Worm (Caenorhabditis elegans) whole organism, early embryonic: ENCODE measurements around the gene abu-6.

Source experiments
- B0310.2 ChIP-seq: sonication (generic microtip); optimal IDR thresholded peaks from 2 replicates; lab custom pipeline; 2016; ENCODE audit warnings: mild to moderate bottlenecking, missing genetic modification characterization, missing compliant biosample characterization
- F13C5.2 ChIP-seq: sonication (generic microtip); optimal IDR thresholded peaks from 2 replicates; lab custom pipeline; 2017; ENCODE audit warnings: mild to moderate bottlenecking, missing genetic modification characterization, inconsistent platforms, missing compliant biosample characterization
- aly-1 ChIP-seq: sonication (generic microtip); optimal IDR thresholded peaks from 2 replicates; lab custom pipeline; 2016; ENCODE audit warnings: missing genetic modification characterization, missing compliant biosample characterization
- ama-1 ChIP-seq: fragments of 150-350 bp; optimal IDR thresholded peaks from 2 replicates; lab custom pipeline; 2014
- ceh-13 ChIP-seq: fragments of 200-800 bp; sonication (Bioruptor generic); optimal IDR thresholded peaks from 2 replicates; lab custom pipeline; 2018; ENCODE audit warnings: mild to moderate bottlenecking, missing genetic modification characterization, missing compliant biosample characterization
- ceh-36 ChIP-seq: sonication (generic microtip); optimal IDR thresholded peaks from 2 replicates; lab custom pipeline; 2016; ENCODE audit warnings: missing genetic modification characterization, inconsistent platforms, missing compliant biosample characterization
- ets-7 ChIP-seq: sonication (generic microtip); optimal IDR thresholded peaks from 2 replicates; lab custom pipeline; 2016; ENCODE audit warnings: missing genotype, missing genetic modification characterization, missing compliant biosample characterization
- flt-1 ChIP-seq: fragments of 200-800 bp; sonication (Bioruptor generic); IDR thresholded peaks from 2 replicates; pipeline ENCODE4 v1.3.6; 2022; ENCODE audit warnings: missing genetic modification characterization, missing compliant biosample characterization
- hmbx-1 ChIP-seq: sonication (generic microtip); optimal IDR thresholded peaks from 2 replicates; lab custom pipeline; 2016; ENCODE audit warnings: mild to moderate bottlenecking, missing genetic modification characterization, missing compliant biosample characterization
- hmg-4 ChIP-seq: fragments of 200-800 bp; sonication (Bioruptor generic); optimal IDR thresholded peaks from 2 replicates; lab custom pipeline; 2018; ENCODE audit warnings: mild to moderate bottlenecking, missing genetic modification characterization, missing compliant biosample characterization
- hnd-1 ChIP-seq: sonication (generic microtip); optimal IDR thresholded peaks from 2 replicates; lab custom pipeline; 2016; ENCODE audit warnings: missing genetic modification characterization, missing compliant biosample characterization
- pes-1 ChIP-seq: fragments of 200-800 bp; sonication (Bioruptor generic); IDR thresholded peaks from 2 replicates; pipeline ENCODE4 v1.3.6; 2022; ENCODE audit warnings: missing genetic modification reagents, missing genetic modification characterization, missing compliant biosample characterization
- scrt-1 ChIP-seq: fragments of 200-800 bp; sonication (Bioruptor generic); IDR thresholded peaks from 2 replicates; pipeline ENCODE4 v1.3.6; 2022; ENCODE audit warnings: missing genetic modification characterization, missing compliant biosample characterization
- sea-1 ChIP-seq: fragments of 200-800 bp; sonication (Bioruptor generic); conservative IDR thresholded peaks from 2 replicates; pipeline ENCODE4 v1.3.6; 2022; ENCODE audit warnings: missing genetic modification characterization, missing compliant biosample characterization
- tbx-11 ChIP-seq: fragments of 200-800 bp; sonication (Bioruptor generic); IDR thresholded peaks from 2 replicates; pipeline ENCODE4 v1.3.6; 2022; ENCODE audit warnings: missing genetic modification characterization, missing compliant biosample characterization
- tbx-37 ChIP-seq: fragments of 200-800 bp; sonication (Bioruptor generic); conservative IDR thresholded peaks from 2 replicates; pipeline ENCODE4 v1.3.6; 2022; ENCODE audit warnings: missing genetic modification reagents, missing genetic modification characterization, missing compliant biosample characterization
- tra-4 ChIP-seq: sonication (generic microtip); optimal IDR thresholded peaks from 2 replicates; lab custom pipeline; 2017; ENCODE audit warnings: missing genetic modification characterization, missing compliant biosample characterization

abu-6 gene

ce11 chrV:5192501-5192900, 30.8 kb upstream of the abu-6 start, which contains the start of gene C03A7.13:
TSS of gene C03A7.13 (minus strand) at chrV:5192543.
- TF ChIP-seq aly-1, result no peak
- no peak for TF ChIP-seq B0310.2
- no peak for TF ChIP-seq sea-1
- TF ChIP-seq tbx-11 (GFP tag; lab: Robert Waterston, UW), result no peak
- TF ChIP-seq hmg-4, result no peak
- no peak for TF ChIP-seq F13C5.2 (tag; lab: Kevin White, UChicago)
- no peak for TF ChIP-seq tbx-37
- no peak for TF ChIP-seq pes-1 (GFP tag; lab: Robert Waterston, UW)
- TF ChIP-seq scrt-1 (GFP tag; lab: Robert Waterston, UW), result no peak
- no peak for TF ChIP-seq ama-1 (lab: Kevin White, UChicago)
- no peak for TF ChIP-seq ceh-36 (tag; lab: Kevin White, UChicago)
- no peak for TF ChIP-seq ceh-13

DNA sequence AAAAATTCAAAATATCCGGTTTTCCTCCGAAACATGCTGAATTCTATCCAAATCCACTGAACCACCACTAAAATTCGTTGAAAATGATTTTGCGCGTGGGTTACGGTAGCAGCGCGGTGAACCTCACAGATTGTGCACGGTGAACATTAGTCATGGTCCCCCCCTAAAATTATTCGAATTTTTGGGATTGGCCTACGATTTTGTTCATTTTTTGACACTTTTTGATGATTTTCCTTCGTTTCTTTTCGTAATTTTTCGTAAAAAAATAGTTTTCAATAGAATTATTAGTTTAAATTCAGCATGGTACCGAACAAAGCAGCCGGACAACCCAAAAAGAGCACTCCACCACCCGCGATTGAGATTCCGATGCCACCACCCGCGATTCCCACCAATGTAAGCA, 19.9 kb upstream of the abu-6 start, which contains the start of gene C03A7.2:
TSS of gene C03A7.2 (plus strand) at position 301 of the 400 bp plus-strand sequence.
- TF ChIP-seq F13C5.2 (tag; lab: Kevin White, UChicago) (no peak), B0310.2 (no peak), hmbx-1 (tag; lab: Kevin White, UChicago) (no peak), flt-1 (GFP tag; lab: Robert Waterston, UW) (no peak), tbx-37 (no peak), tbx-11 (GFP tag; lab: Robert Waterston, UW) (no peak), hmg-4 (no peak), tra-4 (tag; lab: Kevin White, UChicago) (no peak), pes-1 (GFP tag; lab: Robert Waterston, UW) (no peak), ceh-13 (no peak), aly-1 (no peak), sea-1 (no peak)

- TF ChIP-seq tbx-11 (GFP tag; lab: Robert Waterston, UW) (no peak), tbx-37 (no peak), pes-1 (GFP tag; lab: Robert Waterston, UW) (no peak), ceh-36 (tag; lab: Kevin White, UChicago) (no peak), tra-4 (tag; lab: Kevin White, UChicago) (no peak), ets-7 (tag; lab: Kevin White, UChicago) (no peak), scrt-1 (GFP tag; lab: Robert Waterston, UW) (no peak), hmg-4 (no peak), B0310.2 (no peak), ceh-13 (no peak), hnd-1 (tag; lab: Kevin White, UChicago) (no peak), hmbx-1 (tag; lab: Kevin White, UChicago) (no peak), flt-1 (GFP tag; lab: Robert Waterston, UW) (no peak), F13C5.2 (tag; lab: Kevin White, UChicago) (no peak), ama-1 (lab: Kevin White, UChicago) (no peak), sea-1 (no peak), aly-1 (no peak)
Measured at ce11 chrV:5178051-5178450, 16.4 kb upstream of the abu-6 start.

DNA sequence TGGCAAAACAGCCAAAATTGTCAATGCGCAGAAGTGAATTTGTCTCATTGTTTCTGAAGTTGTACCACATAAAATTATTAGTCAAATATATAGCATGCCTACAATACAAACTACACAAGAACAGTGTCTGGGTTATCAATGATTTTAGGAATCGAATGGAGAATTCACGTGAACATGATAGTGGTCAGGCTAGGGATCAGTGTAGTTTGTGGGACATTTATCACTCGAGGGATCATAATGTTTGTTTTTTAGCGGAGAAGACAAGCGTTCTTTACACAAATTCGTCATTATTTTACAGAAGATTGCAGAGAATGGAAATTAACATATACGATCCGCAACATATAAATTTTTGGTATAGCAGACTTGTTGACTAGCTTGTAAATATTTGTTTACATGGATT, 15.5 kb upstream of the abu-6 start, which contains the start of gene ugt-51:
TSS of gene ugt-51 (minus strand) at position 101 of the 400 bp plus-strand sequence.
- TF ChIP-seq sea-1 (no peak), scrt-1 (GFP tag; lab: Robert Waterston, UW) (no peak), F13C5.2 (tag; lab: Kevin White, UChicago) (no peak), pes-1 (GFP tag; lab: Robert Waterston, UW) (no peak), flt-1 (GFP tag; lab: Robert Waterston, UW) (no peak), ceh-36 (tag; lab: Kevin White, UChicago) (no peak)

DNA sequence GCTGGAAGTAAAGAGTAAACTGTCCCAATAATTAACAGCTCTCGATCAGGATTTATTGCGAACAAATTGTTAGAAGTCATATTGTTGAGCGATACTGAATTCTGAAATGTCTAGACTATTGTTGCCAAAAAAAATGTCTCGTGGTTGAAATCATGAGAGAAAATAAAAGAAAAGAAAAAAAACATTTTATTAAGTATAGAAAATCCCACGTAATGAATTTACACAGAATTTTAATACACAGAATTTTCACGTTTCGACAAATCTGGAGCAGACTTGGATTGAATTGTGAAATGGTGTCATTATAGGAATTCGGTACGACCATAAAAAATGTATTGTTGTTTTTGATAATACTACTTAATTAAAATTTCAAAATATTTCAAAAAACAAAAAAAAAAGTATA, 11.1 kb upstream of the abu-6 start, which contains the start of gene srt-65:
TSS of gene srt-65 (minus strand) at position 101 of the 400 bp plus-strand sequence.
- no peak for TF ChIP-seq hmg-4
- no peak for TF ChIP-seq hnd-1 (tag; lab: Kevin White, UChicago)
- TF ChIP-seq ama-1 (lab: Kevin White, UChicago), result no peak
- TF ChIP-seq B0310.2, result no peak
- no peak for TF ChIP-seq ceh-13
- no peak for TF ChIP-seq pes-1 (GFP tag; lab: Robert Waterston, UW)
- TF ChIP-seq tra-4 (tag; lab: Kevin White, UChicago), result no peak
- TF ChIP-seq F13C5.2 (tag; lab: Kevin White, UChicago), result no peak
- no peak for TF ChIP-seq hmbx-1 (tag; lab: Kevin White, UChicago)
- TF ChIP-seq sea-1, result no peak
- no peak for TF ChIP-seq flt-1 (GFP tag; lab: Robert Waterston, UW)
- TF ChIP-seq tbx-11 (GFP tag; lab: Robert Waterston, UW), result no peak
- TF ChIP-seq scrt-1 (GFP tag; lab: Robert Waterston, UW), result no peak
- no peak for TF ChIP-seq ets-7 (tag; lab: Kevin White, UChicago)

DNA sequence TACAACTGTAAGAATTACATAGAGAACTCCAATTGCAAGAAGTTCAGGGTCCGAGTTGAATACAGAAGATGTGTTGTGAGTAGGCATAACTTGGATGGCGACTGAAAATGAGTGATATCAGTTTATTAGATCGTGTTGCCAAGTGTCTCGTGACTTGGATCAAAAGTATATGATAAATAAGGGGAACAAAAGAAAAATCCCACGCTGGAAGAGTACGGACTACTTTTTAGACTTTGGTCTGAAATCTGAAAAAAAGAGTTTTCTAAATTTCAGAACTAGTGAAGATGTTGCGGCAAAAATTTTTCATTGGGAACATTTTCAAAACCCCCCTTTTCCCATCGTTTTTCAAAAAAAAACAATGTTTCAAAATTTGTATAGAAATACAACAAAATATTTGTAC, 7.9 kb upstream of the abu-6 start, which contains the start of gene srt-64:
TSS of gene srt-64 (minus strand) at position 101 of the 400 bp plus-strand sequence.
- TF ChIP-seq pes-1 (GFP tag; lab: Robert Waterston, UW), result no peak
- no peak for TF ChIP-seq hnd-1 (tag; lab: Kevin White, UChicago)
- no peak for TF ChIP-seq hmbx-1 (tag; lab: Kevin White, UChicago)

DNA sequence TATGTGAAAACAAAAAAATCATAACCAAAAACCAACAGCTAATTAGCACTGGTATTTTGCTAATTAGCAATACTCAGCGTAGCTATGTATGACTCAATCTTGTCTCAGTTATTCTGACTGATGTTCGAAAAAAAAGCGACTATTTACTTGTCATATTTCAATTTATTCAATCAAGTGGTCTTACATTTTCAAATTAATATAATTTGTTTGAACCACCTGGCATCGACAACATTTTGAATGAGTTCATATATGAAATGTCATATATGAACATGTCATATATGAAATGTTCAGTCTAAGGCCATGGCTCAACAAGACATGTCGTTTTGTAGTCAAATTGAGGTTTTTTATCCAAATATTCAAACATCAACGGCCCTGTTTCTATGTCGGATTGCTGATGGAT, 3.7 kb upstream of the abu-6 start, which contains the start of gene srw-140:
TSS of gene srw-140 (plus strand) at position 301 of the 400 bp plus-strand sequence.
- TF ChIP-seq F13C5.2 (tag; lab: Kevin White, UChicago) (no peak), sea-1 (no peak), hnd-1 (tag; lab: Kevin White, UChicago) (no peak), scrt-1 (GFP tag; lab: Robert Waterston, UW) (no peak), hmbx-1 (tag; lab: Kevin White, UChicago) (no peak), tra-4 (tag; lab: Kevin White, UChicago) (no peak), hmg-4 (no peak), tbx-11 (GFP tag; lab: Robert Waterston, UW) (no peak), B0310.2 (no peak), pes-1 (GFP tag; lab: Robert Waterston, UW) (no peak)

- TF ChIP-seq hnd-1 (tag; lab: Kevin White, UChicago) (no peak), aly-1 (no peak), B0310.2 (no peak)
Measured at ce11 chrV:5164682-5165081, 3.0 kb upstream of the abu-6 start, which contains the start of gene abu-7. TSS of gene abu-7 (minus strand) at chrV:5164782.
